Worm (Caenorhabditis elegans) whole organism, L1 larva: ENCODE measurements around the gene F41E6.15.

Source experiments
- C04F5.9 ChIP-seq: sonication (generic microtip); optimal IDR thresholded peaks from 2 replicates; lab custom pipeline; 2016; ENCODE audit warnings: missing genetic modification characterization, missing compliant biosample characterization
- C16A3.4 ChIP-seq: fragments of 150-350 bp; optimal IDR thresholded peaks from 2 replicates; lab custom pipeline; 2014; ENCODE audit warnings: missing biosample characterization, missing genetic modification characterization
- C34B4.2 ChIP-seq: sonication (generic microtip); optimal IDR thresholded peaks from 2 replicates; lab custom pipeline; 2017; ENCODE audit warnings: mild to moderate bottlenecking, missing genetic modification characterization, missing compliant biosample characterization
- aly-2 ChIP-seq: fragments of 150-350 bp; optimal IDR thresholded peaks from 2 replicates; lab custom pipeline; 2014; ENCODE audit warnings: missing biosample characterization, missing genetic modification characterization
- ama-1 ChIP-seq: fragments of 150-350 bp; optimal IDR thresholded peaks from 2 replicates; lab custom pipeline; 2014
- blmp-1 ChIP-seq: fragments of 150-350 bp; optimal IDR thresholded peaks from 2 replicates; lab custom pipeline; 2014; ENCODE audit warnings: missing biosample characterization, missing genetic modification characterization
- ceh-63 ChIP-seq: fragments of 200-800 bp; sonication (Bioruptor generic); optimal IDR thresholded peaks from 2 replicates; lab custom pipeline; 2018; ENCODE audit warnings: mild to moderate bottlenecking, missing genetic modification characterization, missing compliant biosample characterization
- dpl-1 ChIP-seq, 3 experiments: fragments of 150-350 bp in 2 of 3; sonication (generic microtip) in 1 of 3; optimal IDR thresholded peaks; 2 replicates each; lab custom pipeline; 2014 to 2017; ENCODE audit warnings: missing biosample characterization in 3 of 3, missing genetic modification characterization in 3 of 3, missing genetic modification reagents in 3 of 3
- dsc-1 ChIP-seq: sonication (generic microtip); optimal IDR thresholded peaks from 2 replicates; lab custom pipeline; 2016; ENCODE audit warnings: mild to moderate bottlenecking, missing genetic modification characterization, missing compliant biosample characterization
- efl-1 ChIP-seq, 4 experiments: fragments of 150-350 bp; optimal IDR thresholded peaks in 3 of 4; peaks in 1 of 4; 1 replicate in 1 of 4; 2 replicates in 3 of 4; lab custom pipeline; 2014; ENCODE audit warnings: missing biosample characterization in 2 of 4, missing genetic modification characterization in 2 of 4, missing genetic modification reagents in 2 of 4
- egl-27 ChIP-seq, 2 experiments: fragments of 150-350 bp in 1 of 2; sonication (generic microtip); optimal IDR thresholded peaks; 3 replicates each; lab custom pipeline; 2017 to 2018; ENCODE audit warnings: missing biosample characterization in 2 of 2, missing genetic modification characterization in 2 of 2, missing genetic modification reagents in 2 of 2
- elt-2 ChIP-seq: sonication (generic microtip); optimal IDR thresholded peaks from 2 replicates; lab custom pipeline; 2016; ENCODE audit warnings: missing genetic modification characterization, mild to moderate bottlenecking, inconsistent platforms, missing compliant biosample characterization, missing genetic modification reagents
- elt-3 ChIP-seq, 6 experiments: fragments of 150-350 bp in 1 of 6; sonication (generic microtip); optimal IDR thresholded peaks; 2 replicates each; lab custom pipeline; 2017 to 2018; ENCODE audit warnings: missing biosample characterization in 6 of 6, missing genetic modification characterization in 6 of 6, inconsistent platforms in 1 of 6
- ets-5 ChIP-seq: fragments of 200-800 bp; sonication (Bioruptor generic); IDR thresholded peaks from 2 replicates; pipeline ENCODE4 v1.3.6; 2022; ENCODE audit warnings: missing genetic modification characterization, missing compliant biosample characterization
- grh-1 ChIP-seq: fragments of 200-800 bp; sonication (Bioruptor generic); IDR thresholded peaks from 2 replicates; pipeline ENCODE4 v1.3.6; 2022; ENCODE audit warnings: missing genetic modification reagents, missing genetic modification characterization, missing compliant biosample characterization
- hlh-4 ChIP-seq: sonication (generic microtip); optimal IDR thresholded peaks from 2 replicates; lab custom pipeline; 2016; ENCODE audit warnings: mild to moderate bottlenecking, missing genetic modification characterization, missing compliant biosample characterization
- hpl-2 ChIP-seq: fragments of 150-350 bp; optimal IDR thresholded peaks from 2 replicates; lab custom pipeline; 2014; ENCODE audit warnings: missing biosample characterization, missing genetic modification reagents, missing genetic modification characterization
- irx-1 ChIP-seq: sonication (generic microtip); optimal IDR thresholded peaks from 2 replicates; lab custom pipeline; 2016; ENCODE audit warnings: missing genetic modification characterization, missing compliant biosample characterization
- isw-1 ChIP-seq: fragments of 200-800 bp; sonication (Bioruptor generic); IDR thresholded peaks from 2 replicates; pipeline ENCODE4 v1.3.6; 2022; ENCODE audit warnings: missing genetic modification characterization, missing compliant biosample characterization
- jun-1 ChIP-seq: fragments of 150-350 bp; optimal IDR thresholded peaks from 2 replicates; lab custom pipeline; 2014; ENCODE audit warnings: missing biosample characterization, missing genetic modification reagents, missing genetic modification characterization
- lin-39 ChIP-seq: fragments of 150-350 bp; optimal IDR thresholded peaks from 2 replicates; lab custom pipeline; 2014; ENCODE audit warnings: missing biosample characterization, missing genetic modification reagents, missing genetic modification characterization
- lir-3 ChIP-seq: sonication (generic microtip); optimal IDR thresholded peaks from 2 replicates; lab custom pipeline; 2016; ENCODE audit warnings: mild to moderate bottlenecking, missing genetic modification characterization, moderate library complexity, missing compliant biosample characterization; ENCODE audit not compliant: poor library complexity
- nhr-20 ChIP-seq: sonication (generic microtip); optimal IDR thresholded peaks from 2 replicates; lab custom pipeline; 2016; ENCODE audit warnings: mild to moderate bottlenecking, missing genetic modification characterization, missing compliant biosample characterization
- nhr-237 ChIP-seq: fragments of 150-350 bp; optimal IDR thresholded peaks from 2 replicates; lab custom pipeline; 2014; ENCODE audit warnings: missing biosample characterization, missing genetic modification characterization
- nhr-47 ChIP-seq: sonication (generic microtip); optimal IDR thresholded peaks from 2 replicates; lab custom pipeline; 2016; ENCODE audit warnings: mild to moderate bottlenecking, missing genetic modification characterization, moderate library complexity, missing compliant biosample characterization
- nhr-71 ChIP-seq: sonication (generic microtip); optimal IDR thresholded peaks from 2 replicates; lab custom pipeline; 2016; ENCODE audit warnings: mild to moderate bottlenecking, missing genetic modification characterization, moderate library complexity, missing compliant biosample characterization
- nhr-76 ChIP-seq: sonication (generic microtip); optimal IDR thresholded peaks from 2 replicates; lab custom pipeline; 2017; ENCODE audit warnings: missing biosample characterization, missing genetic modification characterization
- nhr-77 ChIP-seq: fragments of 150-350 bp; optimal IDR thresholded peaks from 2 replicates; lab custom pipeline; 2014; ENCODE audit warnings: missing biosample characterization, missing genetic modification characterization
- nhr-90 ChIP-seq: sonication (generic microtip); optimal IDR thresholded peaks from 2 replicates; lab custom pipeline; 2016; ENCODE audit warnings: mild to moderate bottlenecking, missing genetic modification characterization, missing compliant biosample characterization; ENCODE audit not compliant: poor library complexity
- pag-3 ChIP-seq: sonication (generic microtip); optimal IDR thresholded peaks from 2 replicates; lab custom pipeline; 2017; ENCODE audit warnings: missing genetic modification characterization, mild to moderate bottlenecking, missing compliant biosample characterization, antibody characterized with exemption, borderline replicate concordance; ENCODE audit not compliant: insufficient read depth
- pax-3 ChIP-seq: fragments of 200-800 bp; sonication (Bioruptor generic); optimal IDR thresholded peaks from 2 replicates; lab custom pipeline; 2018; ENCODE audit warnings: mild to moderate bottlenecking, missing genetic modification characterization, moderate library complexity, missing compliant biosample characterization
- rnt-1 ChIP-seq: sonication (generic microtip); optimal IDR thresholded peaks from 2 replicates; lab custom pipeline; 2016; ENCODE audit warnings: mild to moderate bottlenecking, missing genetic modification characterization, moderate library complexity, missing compliant biosample characterization
- skn-1 ChIP-seq: fragments of 150-350 bp; optimal IDR thresholded peaks from 2 replicates; lab custom pipeline; 2014; ENCODE audit warnings: missing biosample characterization, missing genetic modification characterization
- tbx-2 ChIP-seq: sonication (generic microtip); optimal IDR thresholded peaks from 2 replicates; lab custom pipeline; 2016; ENCODE audit warnings: missing genetic modification characterization, missing compliant biosample characterization
- unc-30 ChIP-seq: sonication (generic microtip); optimal IDR thresholded peaks from 2 replicates; lab custom pipeline; 2017; ENCODE audit warnings: missing biosample characterization, missing genetic modification characterization
- unc-98 ChIP-seq: fragments of 200-800 bp; sonication (Bioruptor generic); IDR thresholded peaks from 2 replicates; pipeline ENCODE4 v1.3.6; 2022; ENCODE audit warnings: missing genetic modification characterization, missing compliant biosample characterization
- xbp-1 ChIP-seq: sonication (generic microtip); optimal IDR thresholded peaks from 2 replicates; lab custom pipeline; 2016; ENCODE audit warnings: missing genetic modification characterization, missing compliant biosample characterization
- zag-1 ChIP-seq: fragments of 150-350 bp; optimal IDR thresholded peaks from 2 replicates; lab custom pipeline; 2014; ENCODE audit warnings: missing biosample characterization, missing genetic modification characterization
- ztf-11 ChIP-seq, 2 experiments: sonication (generic microtip); optimal IDR thresholded peaks; 2 replicates each; lab custom pipeline; 2016 to 2017; ENCODE audit warnings: missing genetic modification characterization in 2 of 2, missing biosample characterization in 1 of 2, missing compliant biosample characterization in 1 of 2
- ztf-4 ChIP-seq: fragments of 150-350 bp; optimal IDR thresholded peaks from 2 replicates; lab custom pipeline; 2014; ENCODE audit warnings: missing biosample characterization, missing genetic modification characterization

The F41E6.15 gene

DNA sequence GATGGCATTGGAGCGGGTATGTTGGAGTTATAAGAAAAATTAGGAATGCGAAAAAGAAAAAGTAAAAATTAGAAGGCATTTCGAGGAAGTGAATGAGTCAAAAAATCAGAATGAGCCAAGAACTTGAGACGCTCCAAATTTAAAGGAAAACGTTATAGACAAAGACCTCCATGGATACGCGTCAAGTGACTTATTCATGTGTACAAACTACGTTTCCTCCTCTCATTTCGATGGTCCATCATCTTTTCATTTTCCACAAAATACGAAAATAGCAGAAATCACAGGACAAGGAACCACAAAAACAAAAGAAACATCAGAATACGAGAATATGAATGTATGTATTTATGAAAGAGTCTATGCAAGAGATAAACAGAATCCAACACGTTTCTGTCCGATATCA is 38.7 kb upstream of the F41E6.15 start, which contains the start of gene F28A12.3:
Gene F28A12.3 (minus strand): TSS at position 101 of the 400 bp plus-strand sequence.
- TF ChIP-seq efl-1 (optimal IDR thresholded peaks at IDR 0.05; lab: Kevin White, UChicago) (no peak), efl-1 (GFP tag; optimal IDR thresholded peaks at IDR 0.05 in 1 of 2; lab: Kevin White, UChicago) (peak in 1 of 2 experiments; percentile 85), nhr-90 (tag; lab: Kevin White, UChicago) (no peak)

DNA sequence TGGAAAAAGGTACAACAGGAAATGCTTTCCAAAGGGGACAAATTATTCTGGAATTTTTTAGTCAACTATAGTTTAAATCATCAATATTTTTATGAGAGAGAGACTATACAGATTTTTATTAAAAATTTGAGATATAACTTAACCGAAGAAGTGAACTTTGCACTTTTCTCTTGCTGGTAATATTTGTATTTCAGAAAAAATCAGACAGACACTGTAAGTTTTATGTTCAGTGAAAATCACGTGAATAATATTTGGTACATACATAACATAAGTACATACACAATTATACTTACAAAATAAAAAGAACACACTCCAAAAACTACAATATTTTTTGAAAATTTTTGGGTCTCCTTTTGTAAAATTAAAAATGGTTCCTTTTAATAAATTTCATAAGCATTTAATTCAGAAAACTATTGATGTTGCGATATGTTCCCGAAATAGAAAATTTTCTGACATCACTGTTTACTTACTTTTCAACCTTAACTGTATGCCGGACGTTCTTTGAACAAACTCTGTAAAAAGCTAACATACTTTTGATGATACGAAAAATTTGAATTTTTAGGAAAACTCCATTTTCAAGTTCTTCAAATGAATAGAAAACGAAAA is 35.2 kb upstream of the F41E6.15 start, which contains the start of the genes F28A12.10 and acd-4:
Gene F28A12.10 (minus strand): TSS at position 101 of the 606 bp plus-strand sequence.
Gene acd-4 (plus strand): TSS at position 556 of the 606 bp plus-strand sequence.
- TF ChIP-seq nhr-76 (no peak), hlh-4 (tag; lab: Kevin White, UChicago) (no peak), nhr-237 (tag; lab: Kevin White, UChicago) (no peak), grh-1 (GFP tag; lab: Robert Waterston, UW) (no peak), dsc-1 (tag; lab: Kevin White, UChicago) (no peak), jun-1 (tag; lab: Kevin White, UChicago) (no peak), egl-27 (tag; optimal IDR thresholded peaks at IDR 0.05; lab: Kevin White, UChicago) (no peak), ztf-11 (tag; optimal IDR thresholded peaks at IDR 0.05; lab: Kevin White, UChicago) (no peak), dpl-1 (GFP tag; optimal IDR thresholded peaks at IDR 0.05; lab: Kevin White, UChicago) (no peak), ets-5 (GFP tag; lab: Robert Waterston, UW) (no peak), ama-1 (no peak), pax-3 (tag; lab: Kevin White, UChicago) (no peak), skn-1 (tag; lab: Kevin White, UChicago) (no peak), lin-39 (tag; lab: Kevin White, UChicago) (no peak), lir-3 (no peak), elt-3 (tag; optimal IDR thresholded peaks at IDR 0.05; lab: Kevin White, UChicago) (no peak), blmp-1 (tag; lab: Kevin White, UChicago) (no peak), C16A3.4 (no peak), nhr-20 (tag; lab: Kevin White, UChicago) (no peak)

DNA sequence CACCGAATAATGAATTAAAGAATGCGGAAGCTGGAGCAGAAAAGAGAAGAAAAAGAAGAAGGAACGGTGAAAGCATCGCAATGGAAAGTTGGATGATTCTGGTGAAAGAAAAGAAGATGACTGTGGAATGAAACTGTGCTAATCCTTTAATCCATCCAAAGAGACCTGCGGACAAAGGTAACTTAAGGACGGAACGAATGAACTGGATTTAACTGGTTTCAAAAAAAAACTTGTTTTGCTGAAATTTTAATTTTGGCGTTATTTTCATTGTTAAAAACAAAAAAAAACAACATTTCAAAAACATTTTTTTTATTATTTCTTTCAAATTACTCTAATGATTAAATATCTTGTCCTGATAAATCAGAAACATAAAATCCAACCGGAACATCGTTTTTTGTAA is 34.4 kb upstream of the F41E6.15 start, which contains the start of gene grl-12:
Gene grl-12 (minus strand): TSS at position 101 of the 400 bp plus-strand sequence.
- TF ChIP-seq egl-27 (tag; optimal IDR thresholded peaks at IDR 0.05; lab: Kevin White, UChicago) (no peak), C34B4.2 (tag; lab: Kevin White, UChicago) (no peak), nhr-47 (tag; lab: Kevin White, UChicago) (no peak)

DNA sequence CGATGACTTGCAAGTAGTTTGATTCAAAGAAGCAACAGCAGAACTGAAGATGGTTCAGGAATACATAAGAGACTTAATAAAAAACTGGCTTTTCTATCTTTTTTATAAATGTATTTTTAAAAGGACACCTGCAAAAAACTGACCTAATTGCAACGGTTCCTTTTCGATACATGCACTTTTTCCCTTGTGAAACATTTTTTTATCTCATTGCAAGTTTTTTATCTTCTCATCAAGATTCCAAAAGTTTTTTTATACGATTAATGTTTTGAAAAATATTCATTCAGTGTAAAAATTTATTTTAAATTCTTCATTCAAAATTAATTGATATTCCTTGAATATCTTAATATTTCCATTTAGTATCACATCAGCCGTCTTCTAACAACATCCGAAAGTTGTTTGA is 33.0 kb upstream of the F41E6.15 start, which contains the start of gene oac-29:
Gene oac-29 (minus strand): TSS at position 101 of the 400 bp plus-strand sequence.
- TF ChIP-seq unc-30 (no peak), C34B4.2 (tag; lab: Kevin White, UChicago) (no peak), nhr-77 (tag; lab: Kevin White, UChicago) (no peak), rnt-1 (tag; lab: Kevin White, UChicago) (no peak)

DNA sequence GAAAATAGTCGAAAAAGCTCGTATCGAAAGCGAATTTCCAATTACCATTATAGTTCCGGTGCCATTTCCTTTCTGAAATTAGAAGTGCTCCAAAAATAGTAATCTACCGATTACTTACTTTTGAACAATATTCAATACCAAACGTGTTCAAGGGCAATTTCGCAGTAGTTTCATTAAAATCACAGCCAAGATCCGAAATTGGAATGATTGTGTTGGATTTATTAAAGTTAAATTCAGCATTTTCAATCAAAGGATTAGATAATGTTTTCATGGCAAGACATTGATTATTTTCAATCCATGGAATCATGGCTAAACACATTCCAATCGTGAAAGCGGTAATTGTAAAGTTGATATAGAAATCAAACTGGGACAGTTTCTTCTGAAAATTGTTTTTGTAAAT is 30.2 kb upstream of the F41E6.15 start:
- TF ChIP-seq isw-1 (GFP tag; lab: Robert Waterston, UW) = no peak
- no peak for TF ChIP-seq pag-3 (tag; lab: Kevin White, UChicago)

DNA sequence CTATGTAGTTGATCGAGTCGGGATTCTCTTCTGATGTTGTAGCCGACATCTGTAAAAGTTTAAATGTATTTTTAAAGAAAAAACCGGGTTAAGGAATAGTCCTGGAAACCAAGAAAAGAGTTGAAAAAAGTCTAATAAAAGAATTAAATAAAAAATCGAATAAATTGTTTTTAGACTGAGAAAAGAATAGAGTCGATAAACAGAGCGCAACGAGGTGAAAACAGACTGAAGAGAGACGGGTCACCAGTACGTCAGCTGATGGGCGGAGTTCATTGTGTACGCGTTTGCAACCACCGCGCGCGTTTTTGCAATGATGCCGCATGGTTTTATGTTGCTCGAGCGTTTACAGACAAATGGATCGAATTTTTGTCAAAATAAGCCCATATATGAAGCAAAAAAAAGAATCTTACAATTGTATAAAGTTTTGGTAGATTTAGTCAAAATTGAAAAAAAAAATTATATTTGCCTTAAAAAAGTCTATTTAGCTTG is 28.8 kb upstream of the F41E6.15 start, which contains the start of gene atg-18:
Gene atg-18 (minus strand): TSS at position 51 of the 489 bp plus-strand sequence.
- TF ChIP-seq irx-1 (tag; lab: Kevin White, UChicago) (peak; percentile 16), aly-2 (tag; lab: Kevin White, UChicago) (no peak), ztf-4 (peak; percentile 47), xbp-1 (peak; percentile 70), pax-3 (tag; lab: Kevin White, UChicago) (no peak), rnt-1 (tag; lab: Kevin White, UChicago) (peak; percentile 85), grh-1 (GFP tag; lab: Robert Waterston, UW) (peak; percentile 59), C16A3.4 (peak; percentile 68), nhr-71 (tag; lab: Kevin White, UChicago) (peak; percentile 87), ceh-63 (no peak), tbx-2 (peak; percentile 77), elt-2 (peak; percentile 52), unc-98 (GFP tag; lab: Robert Waterston, UW) (no peak), hpl-2 (peak; percentile 63), zag-1 (no peak), efl-1 (optimal IDR thresholded peaks at IDR 0.05; lab: Kevin White, UChicago) (peak; percentile 59 to 60), efl-1 (GFP tag; optimal IDR thresholded peaks at IDR 0.05 in 1 of 2; lab: Kevin White, UChicago) (peak; percentile 44 to 96), C04F5.9 (peak; percentile 11)
